Fruit fly (Drosophila melanogaster): ENCODE results near the gene Alms1a.

DNA sequence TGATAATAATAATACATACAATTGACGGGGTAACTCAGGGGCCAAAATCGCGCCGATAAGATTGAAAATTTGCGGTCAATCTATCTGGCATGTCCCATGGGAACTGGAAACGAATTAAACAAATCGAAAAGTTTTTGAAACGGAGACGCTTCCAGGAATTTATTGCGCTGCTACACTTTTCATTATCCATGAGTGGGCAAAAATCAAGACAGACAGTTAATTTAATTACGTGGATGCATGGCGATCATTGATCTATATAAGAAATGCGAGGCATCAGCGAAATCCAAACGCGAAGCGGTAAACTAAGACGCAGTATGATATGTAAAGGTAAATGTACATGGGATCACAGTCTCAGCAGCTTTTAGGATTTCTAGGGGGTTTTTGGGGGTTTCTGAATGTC is 31.3 kb downstream of the Alms1a start:
- no peak for TF ChIP-seq pan (optimal IDR thresholded peaks at IDR 0.05)
- TF ChIP-seq EcR (GFP tag; optimal IDR thresholded peaks at IDR 0.05): no peak
- no peak for TF ChIP-seq usp (GFP tag; optimal IDR thresholded peaks at IDR 0.05)
- no peak for TF ChIP-seq Dll (optimal IDR thresholded peaks at IDR 0.05)
- TF ChIP-seq psq (optimal IDR thresholded peaks at IDR 0.05): no peak
- TF ChIP-seq CG8478 (optimal IDR thresholded peaks at IDR 0.05): no peak
